Worm (Caenorhabditis elegans) whole organism, L4 larva: ENCODE data around the gene msd-4.

Experiments used
- ama-1 ChIP-seq: fragments of 150-350 bp; optimal IDR thresholded peaks from 2 replicates; lab custom pipeline; 2014; ENCODE audit warnings: inconsistent platforms, mixed read lengths
- ceh-62 ChIP-seq: sonication (generic microtip); optimal IDR thresholded peaks from 2 replicates; lab custom pipeline; 2017; ENCODE audit warnings: missing biosample characterization, missing genetic modification characterization
- nhr-10 ChIP-seq: fragments of 150-350 bp; optimal IDR thresholded peaks from 2 replicates; lab custom pipeline; 2014; ENCODE audit warnings: missing biosample characterization, missing genetic modification characterization
- unc-62 ChIP-seq, 3 experiments: fragments of 150-350 bp in 1 of 3; sonication (generic microtip); optimal IDR thresholded peaks in 2 of 3; peaks in 1 of 3; 1 replicate in 1 of 3; 2 replicates in 2 of 3; lab custom pipeline; 2014 to 2017; ENCODE audit warnings: missing biosample characterization in 3 of 3, missing genetic modification characterization in 3 of 3, missing genetic modification reagents in 3 of 3, missing genotype in 1 of 3

DNA sequence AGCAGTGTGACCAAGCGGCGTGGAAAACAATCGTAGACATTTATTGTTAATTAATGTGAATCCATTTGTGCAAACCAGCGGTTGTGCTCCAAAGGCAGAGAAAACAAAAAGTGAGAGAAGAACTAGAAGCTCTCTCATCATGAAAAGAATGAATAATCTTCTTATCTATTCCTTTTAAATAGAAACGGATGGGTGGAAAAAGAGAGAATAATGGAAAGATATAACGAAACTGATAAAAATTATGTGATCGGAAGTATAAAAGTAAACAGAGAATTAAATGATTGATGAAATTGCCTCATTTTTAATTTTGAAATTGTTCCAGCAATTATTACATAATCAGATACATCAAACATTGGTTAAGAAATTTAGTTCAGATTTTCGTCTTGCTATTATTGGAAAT lies 14.9 kb upstream of the msd-4 start, which contains the start of gene clec-5:
- TF ChIP-seq ceh-62 (no peak), ama-1 (lab: Kevin White, UChicago) (no peak), nhr-10 (tag; lab: Kevin White, UChicago) (no peak), unc-62 (GFP tag; optimal IDR thresholded peaks at IDR 0.05 in 1 of 2; lab: Kevin White, UChicago) (no peak), unc-62 (tag; optimal IDR thresholded peaks at IDR 0.05; lab: Kevin White, UChicago) (no peak)
